Worm (Caenorhabditis elegans) whole organism, late embryonic: ENCODE results near the gene srh-219.
A peak's percentile ranks its signal among the peaks of the same experiment; 100 is the strongest.

Experiments
- Y22D7AL.16 ChIP-seq: sonication (generic microtip); optimal IDR thresholded peaks from 2 replicates; lab custom pipeline; 2016; ENCODE audit warnings: missing genetic modification characterization, missing compliant biosample characterization
- ama-1 ChIP-seq: fragments of 150-350 bp; optimal IDR thresholded peaks from 2 replicates; lab custom pipeline; 2014
- dve-1 ChIP-seq: sonication (generic microtip); optimal IDR thresholded peaks from 2 replicates; lab custom pipeline; 2017; ENCODE audit warnings: antibody characterized with exemption, mild to moderate bottlenecking, missing genetic modification characterization, missing compliant biosample characterization
- npax-4 ChIP-seq: sonication (generic microtip); optimal IDR thresholded peaks from 2 replicates; lab custom pipeline; 2016; ENCODE audit warnings: missing genetic modification characterization, missing compliant biosample characterization
- odd-2 ChIP-seq: sonication (generic microtip); optimal IDR thresholded peaks from 2 replicates; lab custom pipeline; 2017; ENCODE audit warnings: antibody characterized with exemption, mild to moderate bottlenecking, missing genetic modification characterization, missing compliant biosample characterization
- pag-3 ChIP-seq: sonication (generic microtip); optimal IDR thresholded peaks from 2 replicates; lab custom pipeline; 2016; ENCODE audit warnings: missing compliant biosample characterization, missing genetic modification characterization, borderline replicate concordance
- pros-1 ChIP-seq: fragments of 150-350 bp; optimal IDR thresholded peaks from 2 replicates; lab custom pipeline; 2014; ENCODE audit warnings: missing biosample characterization, missing genetic modification reagents, missing genetic modification characterization
- ref-2 ChIP-seq: sonication (generic microtip); optimal IDR thresholded peaks from 2 replicates; lab custom pipeline; 2016; ENCODE audit warnings: missing genetic modification characterization, missing compliant biosample characterization
- zip-5 ChIP-seq: sonication (generic microtip); optimal IDR thresholded peaks from 2 replicates; lab custom pipeline; 2016; ENCODE audit warnings: missing genetic modification characterization, missing compliant biosample characterization

- TF ChIP-seq npax-4 (tag; lab: Kevin White, UChicago) (no peak), odd-2 (tag; lab: Kevin White, UChicago) (no peak), pag-3 (tag; lab: Kevin White, UChicago) (no peak), dve-1 (tag; lab: Kevin White, UChicago) (no peak), Y22D7AL.16 (tag; lab: Kevin White, UChicago) (no peak), pros-1 (tag; lab: Kevin White, UChicago) (peak; percentile 9), ama-1 (no peak), zip-5 (tag; lab: Kevin White, UChicago) (no peak), ref-2 (tag; lab: Kevin White, UChicago) (no peak)
Measured at ce11 chrV:15497731-15498130, 2.5 kb downstream of the srh-219 start.
